Worm (Caenorhabditis elegans): Measurements from ENCODE around the gene srlf-29.
"Not testable (repeated sequence)": the region's sequence is repeated elsewhere in the genome, so short reads cannot be mapped to it uniquely, and the experiment has no call there.

The srlf-29 gene

ce11 chrII:1666025-1666424 is at the start of gene srlf-29:
Gene srlf-29, plus strand, starts transcription at chrII:1666325.
- TF ChIP-seq unc-62 (GFP tag; optimal IDR thresholded peaks at IDR 0.05) = no peak

DNA sequence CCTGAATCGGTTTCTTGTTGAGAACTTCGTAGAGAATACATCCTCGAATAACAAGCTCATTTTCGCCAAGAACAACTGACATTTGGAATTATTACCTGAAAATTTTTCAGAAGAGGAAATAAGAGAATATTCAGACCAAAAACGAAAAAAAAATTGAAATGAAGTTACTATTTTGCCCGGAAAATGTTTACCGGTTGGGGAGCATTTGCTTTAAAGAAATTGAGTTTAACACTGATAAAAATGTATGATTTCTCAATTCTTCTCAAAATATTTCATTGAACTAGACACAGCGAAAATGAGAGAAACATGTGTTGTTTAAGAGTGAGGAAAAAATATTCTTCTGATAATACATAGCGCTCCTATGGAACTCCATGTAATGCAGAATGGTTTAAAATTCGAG is 49.7 kb upstream of the srlf-29 start, which contains the start of gene fbxa-165:
TSS of gene fbxa-165 (minus strand) at position 101 of the 400 bp plus-strand sequence.
- TF ChIP-seq unc-62 (GFP tag; optimal IDR thresholded peaks at IDR 0.05) = no peak

ce11 chrII:1618948-1619347 is 47.2 kb upstream of the srlf-29 start, which contains the start of gene fbxa-166:
Gene fbxa-166, minus strand, starts transcription at chrII:1619048.
- no peak for TF ChIP-seq unc-62 (GFP tag; optimal IDR thresholded peaks at IDR 0.05)

DNA sequence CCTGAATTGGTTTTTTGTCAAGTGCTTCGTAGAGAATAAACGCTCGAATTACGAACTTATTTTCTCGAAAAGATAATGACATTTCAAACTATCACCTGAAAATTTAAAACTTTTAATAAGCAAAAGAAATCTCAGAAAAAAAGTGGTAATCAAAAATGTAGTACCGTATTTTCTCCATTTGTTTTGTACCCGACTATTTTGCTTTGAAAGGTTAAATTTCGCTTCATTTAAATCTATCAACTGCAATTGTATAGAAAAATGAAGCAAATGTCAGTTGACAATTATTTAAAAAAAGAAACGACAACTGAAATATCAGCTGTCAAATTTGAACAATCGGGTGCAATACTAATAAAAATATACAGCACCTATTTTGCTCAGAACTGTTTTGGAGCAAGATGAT is 44.9 kb upstream of the srlf-29 start, which contains the start of gene fbxa-158:
TSS of gene fbxa-158 (minus strand) at position 101 of the 400 bp plus-strand sequence.
- no peak for TF ChIP-seq unc-62 (GFP tag; optimal IDR thresholded peaks at IDR 0.05)

- TF ChIP-seq unc-62 (GFP tag; optimal IDR thresholded peaks at IDR 0.05) = no peak
These were observed 44.3 kb upstream of the srlf-29 start for ce11 chrII:1621795-1622194.

DNA sequence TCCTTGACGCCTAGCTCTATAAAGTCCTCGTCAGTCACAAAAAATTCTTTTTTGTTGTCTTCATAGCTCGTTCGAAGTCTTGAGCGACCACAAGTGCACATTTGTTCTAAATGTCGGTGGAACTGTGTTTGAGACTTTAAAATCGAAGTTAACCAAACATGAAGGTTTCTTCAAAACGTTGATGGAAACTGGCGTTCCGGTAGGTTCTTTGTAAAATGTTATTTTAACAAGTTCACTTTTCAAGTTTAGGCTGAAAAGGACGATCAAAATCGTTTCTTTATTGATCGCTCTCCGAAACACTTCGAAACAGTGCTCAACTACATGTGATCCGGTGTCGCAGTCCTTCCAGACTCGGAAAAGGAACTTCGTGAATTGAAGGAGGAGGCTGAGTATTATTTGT is 41.6 kb upstream of the srlf-29 start, which contains the start of gene fbxa-160:
TSS of gene fbxa-160 (minus strand) at position 101 of the 400 bp plus-strand sequence.
- no peak for TF ChIP-seq unc-62 (GFP tag; optimal IDR thresholded peaks at IDR 0.05)

ce11 chrII:1625666-1626065 is 40.5 kb upstream of the srlf-29 start, which contains the start of gene C08E3.14:
Gene C08E3.14, plus strand, starts transcription at chrII:1625966.
- TF ChIP-seq unc-62 (GFP tag; optimal IDR thresholded peaks at IDR 0.05) = no peak

DNA sequence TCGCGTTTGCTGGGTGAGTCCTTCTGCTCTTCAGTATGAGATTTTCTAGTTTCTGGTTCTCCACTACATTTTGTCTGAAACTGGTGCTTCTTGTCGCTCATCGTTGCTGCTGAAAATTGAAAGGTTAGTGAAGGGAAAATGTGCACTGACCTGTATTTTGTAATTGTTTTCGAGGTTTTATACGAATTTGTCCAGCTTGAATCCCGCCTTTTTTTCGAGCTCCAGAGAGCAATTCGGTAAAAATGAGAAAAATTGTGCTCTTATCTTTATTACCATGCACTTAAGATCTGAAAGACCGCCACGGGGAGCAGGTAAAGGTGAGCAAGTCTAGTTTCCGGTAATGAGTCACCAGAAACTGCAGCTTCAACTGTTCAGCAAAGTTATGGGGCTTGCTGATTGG is 38.3 kb upstream of the srlf-29 start, which contains the start of gene C08E3.15:
TSS of gene C08E3.15 (minus strand) at position 101 of the 400 bp plus-strand sequence.
- not testable (repeated sequence) for TF ChIP-seq unc-62 (GFP tag; optimal IDR thresholded peaks at IDR 0.05)

- TF ChIP-seq unc-62 (GFP tag; optimal IDR thresholded peaks at IDR 0.05) = not testable (repeated sequence)
These were observed 33.9 kb upstream of the srlf-29 start, which contains the start of gene C08E3.13 for ce11 chrII:1632216-1632615. Gene C08E3.13, minus strand, starts transcription at chrII:1632316.

- TF ChIP-seq unc-62 (GFP tag; optimal IDR thresholded peaks at IDR 0.05) = not testable (repeated sequence)
These were observed 32.6 kb upstream of the srlf-29 start, which contains the start of gene C08E3.1 for ce11 chrII:1633490-1633889. Gene C08E3.1, plus strand, starts transcription at chrII:1633790.

DNA sequence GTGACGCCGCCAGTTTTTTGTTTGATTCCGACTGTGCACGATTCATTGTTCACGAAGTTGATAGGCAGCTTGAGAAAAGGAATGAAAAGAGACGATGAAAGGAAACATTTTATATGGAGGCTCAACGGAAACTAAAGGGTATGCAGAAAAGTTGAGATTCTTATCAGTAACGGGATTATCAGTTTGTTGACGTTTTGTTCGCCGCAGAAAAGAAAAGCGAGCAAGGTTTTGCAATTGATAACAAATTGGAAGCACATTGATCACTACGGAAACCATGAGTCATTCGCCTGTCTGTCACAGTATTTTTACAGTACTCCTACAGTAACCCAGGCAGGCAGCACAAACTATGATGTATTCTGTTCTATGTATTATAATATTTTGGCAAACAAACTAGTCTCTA is 30.2 kb upstream of the srlf-29 start:
- TF ChIP-seq unc-62 (GFP tag; optimal IDR thresholded peaks at IDR 0.05) = no peak

ce11 chrII:1636392-1636791 is 29.7 kb upstream of the srlf-29 start, which contains the start of gene srg-20:
Gene srg-20, plus strand, starts transcription at chrII:1636692.
- not testable (repeated sequence) for TF ChIP-seq unc-62 (GFP tag; optimal IDR thresholded peaks at IDR 0.05)

DNA sequence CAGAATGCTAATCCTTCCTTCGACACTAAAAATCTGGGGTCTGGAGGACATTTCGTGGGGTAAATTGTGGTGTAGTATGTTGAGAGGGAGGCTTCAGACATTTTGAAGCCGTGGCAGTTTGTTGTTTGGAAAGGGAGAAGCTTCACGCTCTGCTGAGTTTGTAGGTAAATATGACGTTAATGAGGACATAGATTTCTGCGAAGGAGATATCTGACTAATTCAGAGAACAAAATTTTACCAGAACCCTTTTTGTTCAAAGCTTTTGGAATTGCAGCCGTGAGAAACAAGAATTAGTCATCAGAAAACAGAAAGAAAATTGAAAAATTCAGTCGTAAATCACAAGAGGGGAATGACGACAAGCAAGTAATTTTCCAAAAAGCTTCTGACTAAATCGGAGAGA is 25.6 kb upstream of the srlf-29 start, which contains the start of gene srh-72:
TSS of gene srh-72 (minus strand) at position 101 of the 400 bp plus-strand sequence.
- no peak for TF ChIP-seq unc-62 (GFP tag; optimal IDR thresholded peaks at IDR 0.05)

DNA sequence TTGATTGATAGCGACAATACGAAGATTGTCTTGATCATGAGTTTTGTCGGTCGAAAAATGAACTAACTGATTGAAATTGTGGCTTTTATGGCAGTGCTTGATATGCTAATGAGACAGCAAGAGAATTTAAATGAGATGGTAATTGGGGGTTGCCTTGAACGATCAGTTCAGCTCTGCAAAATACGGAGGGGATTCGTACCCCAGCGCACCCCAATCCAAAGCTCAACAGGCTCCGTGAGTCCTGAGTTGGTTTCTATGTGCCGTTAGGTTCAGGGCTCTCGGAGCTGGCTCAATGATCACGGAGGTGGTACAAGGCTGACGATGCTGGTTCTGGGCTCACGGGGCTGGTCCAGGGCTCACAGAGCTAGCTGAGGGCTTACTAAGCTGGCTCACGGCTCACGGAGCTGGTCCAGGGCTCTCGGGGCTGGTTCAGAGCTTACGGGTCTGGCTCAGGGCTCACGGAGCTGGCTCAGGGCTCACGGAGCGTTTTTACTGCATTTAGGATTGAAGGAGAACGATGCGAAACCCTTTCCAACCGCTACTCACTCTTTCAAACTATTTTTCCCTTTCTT is 21.3 kb upstream of the srlf-29 start, which contains the start of gene ZC204.6:
TSS of gene ZC204.6 (minus strand) at position 51 of the 572 bp plus-strand sequence.
- no peak for TF ChIP-seq unc-62 (GFP tag; optimal IDR thresholded peaks at IDR 0.05)

ce11 chrII:1646199-1646598 is 19.9 kb upstream of the srlf-29 start, which contains the start of gene ZC204.17:
Gene ZC204.17, minus strand, starts transcription at chrII:1646299.
- TF ChIP-seq unc-62 (GFP tag; optimal IDR thresholded peaks at IDR 0.05) = no peak

ce11 chrII:1648768-1649167 is 17.4 kb upstream of the srlf-29 start, which contains the start of gene fbxb-21:
Gene fbxb-21, minus strand, starts transcription at chrII:1648868.
- no peak for TF ChIP-seq unc-62 (GFP tag; optimal IDR thresholded peaks at IDR 0.05)

ce11 chrII:1650502-1650901 is 15.6 kb upstream of the srlf-29 start, which contains the start of gene fbxb-20:
Gene fbxb-20, minus strand, starts transcription at chrII:1650602.
- TF ChIP-seq unc-62 (GFP tag; optimal IDR thresholded peaks at IDR 0.05) = no peak

All from whole organism, dauer.